Fruit fly (Drosophila melanogaster) whole organism, embryonic: ENCODE measurements around the gene CG11811.
A peak's percentile ranks its signal among the peaks of the same experiment; 100 is the strongest.

Experiments used
- Blimp-1 ChIP-seq: fragments of 200-800 bp; sonication (Bioruptor generic); optimal IDR thresholded peaks from 3 replicates; lab custom pipeline; 2018; ENCODE audit warnings: missing biosample characterization, missing genetic modification characterization, mild to moderate bottlenecking, moderate library complexity, missing genetic modification reagents
- CG11398 ChIP-seq: fragments of 200-800 bp; sonication (Bioruptor generic); optimal IDR thresholded peaks from 2 replicates; lab custom pipeline; 2016; ENCODE audit warnings: missing biosample characterization, missing genetic modification characterization
- CG13775 ChIP-seq: fragments of 200-800 bp; sonication (Bioruptor generic); optimal IDR thresholded peaks from 3 replicates; lab custom pipeline; 2017; ENCODE audit warnings: missing biosample characterization, mild to moderate bottlenecking, missing genetic modification characterization
- CG14441 ChIP-seq: fragments of 200-800 bp; sonication (Bioruptor generic); IDR thresholded peaks from 2 replicates; pipeline ENCODE4 v1.3.6; 2022; ENCODE audit warnings: missing biosample characterization, missing genetic modification characterization
- CG14667 ChIP-seq: fragments of 200-800 bp; sonication (Bioruptor generic); IDR thresholded peaks from 2 replicates; pipeline ENCODE4 v1.3.6; 2022; ENCODE audit warnings: missing biosample characterization, missing genetic modification characterization
- CG14860 ChIP-seq: fragments of 200-800 bp; sonication (Bioruptor generic); IDR thresholded peaks from 3 replicates; pipeline ENCODE4 v1.3.6; 2022; ENCODE audit warnings: missing biosample characterization, missing genetic modification characterization; ENCODE audit not compliant: partially characterized antibody
- CG16863 ChIP-seq: fragments of 200-800 bp; sonication (Bioruptor generic); optimal IDR thresholded peaks from 3 replicates; lab custom pipeline; 2016; ENCODE audit warnings: missing biosample characterization, missing genetic modification characterization
- CG17612 ChIP-seq: fragments of 200-800 bp; sonication (Bioruptor generic); IDR thresholded peaks from 2 replicates; pipeline ENCODE4 v1.3.6; 2022; ENCODE audit warnings: missing biosample characterization, missing genetic modification characterization
- CG18262 ChIP-seq: fragments of 200-800 bp; optimal IDR thresholded peaks from 3 replicates; lab custom pipeline; 2019; ENCODE audit warnings: missing biosample characterization, mild to moderate bottlenecking, missing genetic modification characterization, moderate library complexity
- CG30020 ChIP-seq: fragments of 200-800 bp; optimal IDR thresholded peaks from 2 replicates; lab custom pipeline; 2019; ENCODE audit warnings: missing biosample characterization, mild to moderate bottlenecking, missing genetic modification characterization, moderate library complexity
- CG31441 ChIP-seq: fragments of 200-800 bp; sonication (Bioruptor generic); IDR thresholded peaks from 2 replicates; pipeline ENCODE4 v1.3.6; 2022; ENCODE audit warnings: missing biosample characterization, missing genetic modification characterization
- CG3281 ChIP-seq: fragments of 200-800 bp; sonication (Bioruptor generic); optimal IDR thresholded peaks from 3 replicates; lab custom pipeline; 2017; ENCODE audit warnings: missing biosample characterization, mild to moderate bottlenecking, missing genetic modification characterization
- CG4328 ChIP-seq: fragments of 200-800 bp; sonication (Bioruptor generic); optimal IDR thresholded peaks from 3 replicates; lab custom pipeline; 2017; ENCODE audit warnings: missing biosample characterization, missing genetic modification reagents, missing genetic modification characterization
- CG4360 ChIP-seq: fragments of 200-800 bp; sonication (Bioruptor generic); IDR thresholded peaks from 2 replicates; pipeline ENCODE4 v1.3.6; 2022; ENCODE audit warnings: missing biosample characterization, missing genetic modification characterization
- CG4404 ChIP-seq: fragments of 200-800 bp; sonication (Bioruptor generic); IDR thresholded peaks from 2 replicates; pipeline ENCODE4 v1.3.6; 2022; ENCODE audit warnings: missing biosample characterization, missing genetic modification characterization
- CG5245 ChIP-seq: fragments of 200-800 bp; sonication (Bioruptor generic); optimal IDR thresholded peaks from 3 replicates; lab custom pipeline; 2016; ENCODE audit warnings: missing biosample characterization, missing genetic modification characterization
- CG6654 ChIP-seq: fragments of 200-800 bp; sonication (Bioruptor generic); optimal IDR thresholded peaks from 2 replicates; lab custom pipeline; 2017; ENCODE audit warnings: missing biosample characterization, mild to moderate bottlenecking, missing genetic modification characterization
- CG6689 ChIP-seq: fragments of 200-800 bp; sonication (Bioruptor generic); IDR thresholded peaks from 2 replicates; pipeline ENCODE4 v1.3.6; 2022; ENCODE audit warnings: missing biosample characterization, missing genetic modification characterization
- CG8359 ChIP-seq: fragments of 200-800 bp; sonication (Bioruptor generic); optimal IDR thresholded peaks from 2 replicates; lab custom pipeline; 2017; ENCODE audit warnings: missing biosample characterization, mild to moderate bottlenecking, missing genetic modification characterization, borderline replicate concordance
- CTCF ChIP-seq: fragments of 200-800 bp; sonication (Bioruptor generic); optimal IDR thresholded peaks from 2 replicates; lab custom pipeline; 2017; ENCODE audit warnings: missing biosample characterization, mild to moderate bottlenecking, missing genetic modification characterization, moderate library complexity
- D ChIP-seq, 2 experiments: fragments of 200-800 bp in 1 of 2; fragments of >200 bp in 1 of 2; sonication (Bioruptor generic) in 1 of 2; optimal IDR thresholded peaks; 2 replicates in 1 of 2; 3 replicates in 1 of 2; lab custom pipeline; 2017; ENCODE audit warnings: mild to moderate bottlenecking in 1 of 2, missing biosample characterization in 1 of 2, missing genetic modification characterization in 1 of 2, missing genetic modification reagents in 1 of 2
- Dref ChIP-seq: fragments of 200-800 bp; sonication (Bioruptor generic); IDR thresholded peaks from 2 replicates; pipeline ENCODE4 v1.3.6; 2022; ENCODE audit warnings: missing biosample characterization, missing genetic modification characterization
- HmgD ChIP-seq: fragments of 200-800 bp; sonication (Bioruptor generic); optimal IDR thresholded peaks from 3 replicates; lab custom pipeline; 2016; ENCODE audit warnings: missing biosample characterization, missing genetic modification characterization
- Myb ChIP-seq: fragments of 200-800 bp; sonication (Bioruptor generic); optimal IDR thresholded peaks from 2 replicates; lab custom pipeline; 2016; ENCODE audit warnings: missing biosample characterization, missing genetic modification characterization
- Sin3A ChIP-seq: fragments of >200 bp; optimal IDR thresholded peaks from 2 replicates; lab custom pipeline; 2018
- Six4 ChIP-seq: fragments of 200-800 bp; sonication (Bioruptor generic); optimal IDR thresholded peaks from 2 replicates; lab custom pipeline; 2016; ENCODE audit warnings: missing biosample characterization, missing genetic modification characterization
- Sry-β ChIP-seq: fragments of 200-800 bp; sonication (Bioruptor generic); optimal IDR thresholded peaks from 2 replicates; lab custom pipeline; 2018; ENCODE audit warnings: missing biosample characterization, mild to moderate bottlenecking, missing genetic modification characterization, moderate library complexity
- Sry-δ ChIP-seq: fragments of 200-800 bp; sonication (Bioruptor generic); optimal IDR thresholded peaks from 2 replicates; lab custom pipeline; 2016; ENCODE audit warnings: missing biosample characterization, missing genetic modification characterization
- Tbp ChIP-seq: fragments of >200 bp; optimal IDR thresholded peaks from 2 replicates; lab custom pipeline; 2018; ENCODE audit warnings: missing biosample characterization, missing genetic modification characterization
- ara ChIP-seq: fragments of 200-800 bp; sonication (Bioruptor generic); IDR thresholded peaks from 2 replicates; pipeline ENCODE4 v1.3.6; 2022; ENCODE audit warnings: missing biosample characterization, missing genetic modification characterization
- crc ChIP-seq: fragments of 200-800 bp; sonication (Bioruptor generic); optimal IDR thresholded peaks from 2 replicates; lab custom pipeline; 2016; ENCODE audit warnings: missing biosample characterization, missing genetic modification characterization
- dmrt11E ChIP-seq: fragments of 200-800 bp; sonication (Bioruptor generic); optimal IDR thresholded peaks from 3 replicates; lab custom pipeline; 2018; ENCODE audit warnings: missing biosample characterization, mild to moderate bottlenecking, missing genetic modification characterization, moderate library complexity
- grau ChIP-seq: fragments of 200-800 bp; optimal IDR thresholded peaks from 3 replicates; lab custom pipeline; 2019; ENCODE audit warnings: missing biosample characterization, mild to moderate bottlenecking, missing genetic modification characterization, moderate library complexity
- hbn ChIP-seq: fragments of 200-800 bp; sonication (Bioruptor generic); IDR thresholded peaks from 2 replicates; pipeline ENCODE4 v1.3.6; 2022; ENCODE audit warnings: missing biosample characterization, missing genetic modification characterization; ENCODE audit not compliant: partially characterized antibody
- insv ChIP-seq, 2 experiments: fragments of 200-800 bp; sonication (Bioruptor generic); optimal IDR thresholded peaks; 3 replicates each; lab custom pipeline; 2016 to 2018; ENCODE audit warnings: missing biosample characterization in 2 of 2, missing genetic modification characterization in 2 of 2
- knrl ChIP-seq: fragments of 200-800 bp; sonication (Bioruptor generic); IDR thresholded peaks from 3 replicates; pipeline ENCODE4 v1.3.6; 2022; ENCODE audit warnings: missing biosample characterization, missing genetic modification characterization; ENCODE audit not compliant: partially characterized antibody
- lmd ChIP-seq: fragments of 200-800 bp; sonication (Bioruptor generic); IDR thresholded peaks from 2 replicates; pipeline ENCODE4 v1.3.6; 2022; ENCODE audit warnings: missing biosample characterization, missing genetic modification characterization
- lov ChIP-seq, 2 experiments: fragments of 200-800 bp in 1 of 2; fragments of >200 bp in 1 of 2; sonication (Bioruptor generic) in 1 of 2; IDR thresholded peaks in 1 of 2; optimal IDR thresholded peaks in 1 of 2; 2 replicates in 1 of 2; 3 replicates in 1 of 2; pipeline versions ENCODE4 v1.3.6 to Lab custom; 2017 to 2022; ENCODE audit warnings: missing biosample characterization in 1 of 2, missing genetic modification characterization in 1 of 2
- mirr ChIP-seq: fragments of 200-800 bp; sonication (Bioruptor generic); optimal IDR thresholded peaks from 3 replicates; lab custom pipeline; 2018; ENCODE audit warnings: missing biosample characterization, mild to moderate bottlenecking, missing genetic modification characterization
- pros ChIP-seq: fragments of 200-800 bp; sonication (Bioruptor generic); optimal IDR thresholded peaks from 3 replicates; lab custom pipeline; 2019; ENCODE audit warnings: missing biosample characterization, mild to moderate bottlenecking, missing genetic modification characterization, moderate library complexity
- ro ChIP-seq: fragments of 200-800 bp; sonication (Bioruptor generic); IDR thresholded peaks from 2 replicates; pipeline ENCODE4 v1.3.6; 2022; ENCODE audit warnings: missing biosample characterization, missing genetic modification characterization
- schlank ChIP-seq: fragments of 200-800 bp; sonication (Bioruptor generic); optimal IDR thresholded peaks from 2 replicates; lab custom pipeline; 2018; ENCODE audit warnings: missing biosample characterization, mild to moderate bottlenecking, missing genetic modification characterization
- sens ChIP-seq: fragments of 200-800 bp; sonication (Bioruptor generic); peaks from one replicate; lab custom pipeline; 2016; ENCODE audit warnings: missing biosample characterization, missing genetic modification characterization
- sim ChIP-seq: fragments of 200-800 bp; sonication (Bioruptor generic); IDR thresholded peaks from 2 replicates; pipeline ENCODE4 v1.3.6; 2022; ENCODE audit warnings: missing biosample characterization, missing genetic modification characterization
- sna ChIP-seq: fragments of 200-800 bp; sonication (Bioruptor generic); IDR thresholded peaks from 2 replicates; pipeline ENCODE4 v1.3.6; 2022; ENCODE audit warnings: missing biosample characterization, missing genetic modification characterization; ENCODE audit not compliant: partially characterized antibody
- tin ChIP-seq: fragments of 200-800 bp; sonication (Bioruptor generic); optimal IDR thresholded peaks from 3 replicates; lab custom pipeline; 2016; ENCODE audit warnings: missing biosample characterization, missing genetic modification characterization
- tio ChIP-seq: fragments of 200-800 bp; sonication (Bioruptor generic); optimal IDR thresholded peaks from 2 replicates; lab custom pipeline; 2017; ENCODE audit warnings: missing biosample characterization, missing genetic modification characterization, inconsistent platforms
- tup ChIP-seq: fragments of 200-800 bp; sonication (Bioruptor generic); optimal IDR thresholded peaks from 2 replicates; lab custom pipeline; 2016; ENCODE audit warnings: missing biosample characterization, mild to moderate bottlenecking, missing genetic modification characterization, moderate library complexity
- unc-4 ChIP-seq: fragments of 200-800 bp; sonication (Bioruptor generic); IDR thresholded peaks from 2 replicates; pipeline ENCODE4 v1.3.6; 2022; ENCODE audit warnings: missing biosample characterization, missing genetic modification characterization; ENCODE audit not compliant: partially characterized antibody
- usp ChIP-seq: fragments of >200 bp; optimal IDR thresholded peaks from 2 replicates; lab custom pipeline; 2017; ENCODE audit warnings: missing biosample characterization, missing genetic modification characterization

CG11811 gene

DNA sequence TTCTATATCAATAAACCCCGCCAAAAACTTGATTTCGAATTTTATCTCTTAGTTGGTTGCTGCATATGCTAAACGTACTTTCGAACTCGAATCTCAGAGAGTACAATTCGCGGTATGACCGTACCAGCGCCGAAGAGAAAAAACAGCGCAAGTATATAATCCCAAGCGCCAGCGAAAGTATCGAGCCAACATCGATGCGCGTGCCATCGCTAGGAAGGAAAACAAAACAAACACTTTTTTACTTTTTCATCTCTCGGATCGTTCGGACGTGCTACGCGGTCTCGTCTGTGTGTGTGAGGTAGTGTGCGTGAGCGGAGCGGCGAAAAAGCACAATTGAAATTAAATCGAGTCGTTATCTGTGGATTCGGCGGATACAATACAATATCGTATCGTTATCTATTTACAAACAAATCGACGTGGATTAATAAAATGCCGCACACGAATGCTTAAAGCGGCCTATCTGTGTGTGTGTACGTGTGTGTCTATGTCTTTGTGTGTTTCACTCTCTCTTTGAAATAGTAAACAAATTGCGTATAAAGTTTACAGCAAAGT is 26.2 kb upstream of the CG11811 start, which contains the start of gene simj (continued):
- peak; percentile 46; the same call in 1 of the 2 replicates for TF ChIP-seq CG31441 (GFP tag; lab: Robert Waterston, UW)
- TF ChIP-seq insv (GFP tag; optimal IDR thresholded peaks at IDR 0.05; lab: Kevin White, UChicago) = peak in 1 of 2 experiments; percentile 60
- peak; percentile 83 for TF ChIP-seq mirr
- no peak for TF ChIP-seq CG5245 (GFP tag; lab: Kevin White, UChicago)
- TF ChIP-seq sim = peak; percentile 36; the same call in 1 of the 2 replicates
- peak; percentile 18 for TF ChIP-seq pros
- no peak; the same call in none of the 2 replicates for TF ChIP-seq Dref (GFP tag; lab: Robert Waterston, UW)
- no peak for TF ChIP-seq CG4404 (GFP tag; lab: Robert Waterston, UW)
- no peak for TF ChIP-seq CG13775 (GFP tag; lab: Kevin White, UChicago)
- no peak for TF ChIP-seq lov (optimal IDR thresholded peaks at IDR 0.05; lab: Kevin White, UChicago)
- TF ChIP-seq lov (GFP tag; IDR thresholded peaks at IDR 0.05; lab: Robert Waterston, UW) = no peak
- TF ChIP-seq schlank = peak; percentile 43
- peak; percentile 59 for TF ChIP-seq HmgD
- TF ChIP-seq crc (GFP tag; lab: Kevin White, UChicago) = no peak
- peak; percentile 17; the same call in 1 of the 2 replicates for TF ChIP-seq CG14441
- no peak for TF ChIP-seq CG17612 (GFP tag; lab: Robert Waterston, UW)
- TF ChIP-seq CG6654 (GFP tag; lab: Kevin White, UChicago) = no peak
- TF ChIP-seq sens = peak; percentile 82
- TF ChIP-seq CG14860 (GFP tag; lab: Robert Waterston, UW) = peak; percentile 55; the same call in 1 of the 3 replicates
- TF ChIP-seq CTCF (GFP tag; lab: Kevin White, UChicago) = peak; percentile 71
- peak; percentile 28 for TF ChIP-seq CG4328 (GFP tag; lab: Kevin White, UChicago)
- TF ChIP-seq CG3281 (GFP tag; lab: Kevin White, UChicago) = peak; percentile 23
- TF ChIP-seq CG11398 (GFP tag; lab: Kevin White, UChicago) = peak; percentile 52
- no peak for TF ChIP-seq dmrt11E (tag; lab: Kevin White, UChicago)
- TF ChIP-seq D (optimal IDR thresholded peaks at IDR 0.05; lab: Kevin White, UChicago) = no peak
- peak; percentile 58 for TF ChIP-seq D (GFP tag; optimal IDR thresholded peaks at IDR 0.05; lab: Kevin White, UChicago)
- TF ChIP-seq knrl (GFP tag; lab: Robert Waterston, UW) = peak; percentile 81
- peak; percentile 34 for TF ChIP-seq CG18262 (tag; lab: Kevin White, UChicago)
- peak; percentile 31 for TF ChIP-seq CG8359
- TF ChIP-seq ro (GFP tag; lab: Robert Waterston, UW) = no peak
- TF ChIP-seq Six4 = no peak
- TF ChIP-seq lmd (GFP tag; lab: Robert Waterston, UW) = no peak
- TF ChIP-seq CG14667 = no peak
- peak; percentile 99 for TF ChIP-seq Sry-δ
- peak; percentile 10 for TF ChIP-seq Sin3A (lab: Kevin White, UChicago)
- 0 out of 2 replicates have a peak, but pooled peaks have one; percentile 6 for TF ChIP-seq CG6689 (GFP tag; lab: Robert Waterston, UW)
- peak; percentile 26 for TF ChIP-seq tin (GFP tag; lab: Kevin White, UChicago)
- TF ChIP-seq unc-4 (GFP tag; lab: Robert Waterston, UW) = peak; percentile 85
- no peak for TF ChIP-seq usp (GFP tag; lab: Kevin White, UChicago)
- TF ChIP-seq CG4360 (GFP tag; lab: Robert Waterston, UW) = 0 out of 2 replicates have a peak, but pooled peaks have one; percentile 23
- peak; percentile 73 for TF ChIP-seq CG16863 (GFP tag; lab: Kevin White, UChicago)
- TF ChIP-seq ara (GFP tag; lab: Robert Waterston, UW) = no peak
- peak; percentile 88 for TF ChIP-seq hbn (GFP tag; lab: Robert Waterston, UW)
- peak; percentile 32 for TF ChIP-seq Tbp (GFP tag; lab: Kevin White, UChicago)
- TF ChIP-seq tup (GFP tag; lab: Kevin White, UChicago) = no peak
- no peak for TF ChIP-seq tio (GFP tag; lab: Kevin White, UChicago)
- peak; percentile 52 for TF ChIP-seq grau (tag; lab: Kevin White, UChicago)
- no peak for TF ChIP-seq Sry-β (GFP tag; lab: Kevin White, UChicago)
- TF ChIP-seq sna = peak; percentile 81
- TF ChIP-seq CG30020 (tag; lab: Kevin White, UChicago) = peak; percentile 16
- peak; percentile 50 for TF ChIP-seq Myb (GFP tag; lab: Kevin White, UChicago)
- peak; percentile 26 for TF ChIP-seq Blimp-1
